Fruit fly (Drosophila melanogaster) whole organism, wandering third instar larva: ENCODE data around the gene CG34337.

Source experiments
- Dfd ChIP-seq: fragments of >200 bp; optimal IDR thresholded peaks from 2 replicates; lab custom pipeline; 2017; ENCODE audit warnings: missing biosample characterization, missing genetic modification characterization
- brk ChIP-seq: fragments of 200-800 bp; sonication (Bioruptor generic); optimal IDR thresholded peaks from 2 replicates; lab custom pipeline; 2016; ENCODE audit warnings: missing biosample characterization, mild to moderate bottlenecking, missing genetic modification characterization
- dsf ChIP-seq: sonication (Bioruptor generic); optimal IDR thresholded peaks from 2 replicates; lab custom pipeline; 2016; ENCODE audit warnings: missing biosample characterization, missing genetic modification characterization, borderline replicate concordance
- rgr ChIP-seq: fragments of 200-800 bp; sonication (Bioruptor generic); optimal IDR thresholded peaks from 3 replicates; lab custom pipeline; 2016; ENCODE audit warnings: missing biosample characterization, mild to moderate bottlenecking, missing genetic modification characterization

dm6 chrX:7411806-7412205 lies 5.2 kb upstream of the CG34337 start, which contains the start of gene CG42246:
- TF ChIP-seq brk (no peak), dsf (GFP tag; lab: Kevin White, UChicago) (no peak), Dfd (GFP tag; lab: Kevin White, UChicago) (no peak), rgr (GFP tag; lab: Kevin White, UChicago) (no peak)
